Worm (Caenorhabditis elegans) whole organism, young adult: ENCODE results near the gene C14C10.10.

Experiments used
- ceh-100 ChIP-seq: fragments of 200-800 bp; sonication (Bioruptor generic); IDR thresholded peaks from 2 replicates; pipeline ENCODE4 v1.3.6; 2022; ENCODE audit warnings: missing genetic modification reagents, missing genetic modification characterization, missing compliant biosample characterization
- nfya-1 ChIP-seq: sonication (generic microtip); optimal IDR thresholded peaks from 2 replicates; lab custom pipeline; 2017; ENCODE audit warnings: antibody characterized with exemption, missing compliant biosample characterization, missing genetic modification characterization, borderline replicate concordance; ENCODE audit not compliant: insufficient read depth

ce11 chrV:12644500-12644899 is 45.6 kb upstream of the C14C10.10 start, which contains the start of gene F56H9.8:
- TF ChIP-seq nfya-1 (no peak), ceh-100 (GFP tag; lab: Robert Waterston, UW) (no peak)
